Worm (Caenorhabditis elegans): ENCODE results near the gene C01F1.5.
A peak's percentile ranks its signal among the peaks of the same experiment; 100 is the strongest.

The C01F1.5 gene

ce11 chrII:4237701-4238214 lies 43.9 kb downstream of the C01F1.5 start, which contains the start of the genes fbxc-44 and C16A11.2 (continued):
- TF ChIP-seq attf-5 (GFP tag; optimal IDR thresholded peaks at IDR 0.05) (no peak), F57A8.1 (GFP tag; optimal IDR thresholded peaks at IDR 0.05) (no peak), somi-1 (GFP tag; optimal IDR thresholded peaks at IDR 0.05) (no peak), unc-130 (GFP tag; optimal IDR thresholded peaks at IDR 0.05) (peak; percentile 31), tbp1 (GFP tag; optimal IDR thresholded peaks at IDR 0.05) (peak; percentile 26), Y53F4B.3 (GFP tag; IDR thresholded peaks at IDR 0.05) (no peak), Y95B8A.8 (GFP tag; IDR thresholded peaks at IDR 0.05) (no peak), rcor-1 (GFP tag; IDR thresholded peaks at IDR 0.05) (no peak), efl-1 (GFP tag; optimal IDR thresholded peaks at IDR 0.05) (peak; percentile 5), repo-1 (tag; optimal IDR thresholded peaks at IDR 0.05) (no peak), nhr-120 (GFP tag; IDR thresholded peaks at IDR 0.05) (no peak), nfya-1 (tag; optimal IDR thresholded peaks at IDR 0.05; ENCODE audit: borderline replicate concordance, insufficient read depth) (no peak), snpc-1.1 (tag; optimal IDR thresholded peaks at IDR 0.05; ENCODE audit: insufficient read depth) (no peak), dox-1 (GFP tag; IDR thresholded peaks at IDR 0.05) (no peak), egl-44 (GFP tag; IDR thresholded peaks at IDR 0.05) (no peak), D2030.7 (GFP tag; IDR thresholded peaks at IDR 0.05) (peak; percentile 56; the same call in 1 of the 2 replicates), bed-2 (GFP tag; IDR thresholded peaks at IDR 0.05) (no peak), B0019.2 (GFP tag; conservative IDR thresholded peaks at IDR 0.05) (no peak), ztf-26 (tag; optimal IDR thresholded peaks at IDR 0.05) (no peak), F37B4.10 (GFP tag; IDR thresholded peaks at IDR 0.05) (no peak), F49E8.2 (tag; optimal IDR thresholded peaks at IDR 0.05; ENCODE audit: insufficient read depth) (peak; percentile 22), lin-26 (GFP tag; IDR thresholded peaks at IDR 0.05) (no peak), ceh-58 (GFP tag; IDR thresholded peaks at IDR 0.05) (no peak), hmg-20 (GFP tag; IDR thresholded peaks at IDR 0.05) (no peak), B0336.3 (GFP tag; IDR thresholded peaks at IDR 0.05) (peak; percentile 49; the same call in 1 of the 2 replicates), attf-3 (GFP tag; conservative IDR thresholded peaks at IDR 0.05) (no peak), mes-4 (tag; optimal IDR thresholded peaks at IDR 0.05) (no peak), ztf-18 (tag; optimal IDR thresholded peaks at IDR 0.05) (no peak), cebp-1 (GFP tag; IDR thresholded peaks at IDR 0.05) (no peak), cebp-1 (tag; optimal IDR thresholded peaks at IDR 0.05) (peak; percentile 52), rec-8 (tag; optimal IDR thresholded peaks at IDR 0.05) (peak in 1 of 2 experiments; percentile 6), tbx-9 (tag; optimal IDR thresholded peaks at IDR 0.05; ENCODE audit: borderline replicate concordance) (no peak), lsl-1 (GFP tag; optimal IDR thresholded peaks at IDR 0.05) (peak; percentile 96), mcd-1 (GFP tag; IDR thresholded peaks at IDR 0.05) (peak; percentile 52; the same call in 1 of the 2 replicates), ccch-3 (GFP tag; optimal IDR thresholded peaks at IDR 0.05) (no peak), ZK185.1 (tag; optimal IDR thresholded peaks at IDR 0.05; ENCODE audit: poor library complexity, severe bottlenecking) (no peak), zim-3 (tag; optimal IDR thresholded peaks at IDR 0.05) (no peak), F52B5.7 (tag; optimal IDR thresholded peaks at IDR 0.05) (no peak), F23B12.7 (tag; optimal IDR thresholded peaks at IDR 0.05; ENCODE audit: insufficient read depth) (peak; percentile 24), Y53G8AR.9 (GFP tag; conservative IDR thresholded peaks at IDR 0.05) (no peak), B0035.1 (tag; optimal IDR thresholded peaks at IDR 0.05) (no peak), ceh-40 (GFP tag; IDR thresholded peaks at IDR 0.05) (no peak), nhr-179 (tag; optimal IDR thresholded peaks at IDR 0.05) (no peak), mel-28 (tag; optimal IDR thresholded peaks at IDR 0.05; ENCODE audit: borderline replicate concordance) (no peak), madf-6 (GFP tag; IDR thresholded peaks at IDR 0.05) (peak; percentile 92), xnd-1 (tag; optimal IDR thresholded peaks at IDR 0.05) (peak; percentile 96), madf-8 (GFP tag; conservative IDR thresholded peaks at IDR 0.05) (peak; percentile 83), nfyb-1 (GFP tag; IDR thresholded peaks at IDR 0.05) (no peak; the same call in 1 of the 2 replicates)
